Worm (Caenorhabditis elegans): ENCODE results near the gene F59A1.18.

Gene F59A1.18

DNA sequence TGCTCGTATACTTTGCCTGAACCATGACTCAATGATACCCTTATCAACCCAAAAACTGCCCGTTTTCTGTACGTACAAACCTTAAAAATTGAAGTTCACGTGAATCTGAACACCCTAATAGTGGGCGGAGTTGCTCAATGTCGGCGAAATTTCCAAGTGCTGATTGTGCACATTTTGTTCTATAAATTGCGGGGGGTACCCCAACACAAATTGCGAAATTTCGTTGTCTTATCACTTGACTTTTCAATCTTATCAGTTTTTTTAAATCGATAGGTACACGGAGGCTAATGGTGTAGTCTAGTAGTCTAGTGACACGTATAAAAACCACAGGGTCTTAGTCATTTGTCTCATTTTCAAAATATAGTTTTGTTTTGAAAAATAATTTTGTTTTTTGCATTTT lies 27.5 kb downstream of the F59A1.18 start, which contains the start of gene fbxa-108 (continued):
- no peak for TF ChIP-seq madf-5 (GFP tag; IDR thresholded peaks at IDR 0.05)
- TF ChIP-seq nhr-77 (tag; optimal IDR thresholded peaks at IDR 0.05) = peak; percentile 90
- TF ChIP-seq T20F7.1 (GFP tag; optimal IDR thresholded peaks at IDR 0.05) = no peak
- no peak for TF ChIP-seq set-16 (GFP tag; IDR thresholded peaks at IDR 0.05)
- TF ChIP-seq nhr-237 (tag; optimal IDR thresholded peaks at IDR 0.05) = no peak
- TF ChIP-seq ZK337.2 (GFP tag; IDR thresholded peaks at IDR 0.05) = no peak
- no peak for TF ChIP-seq gei-8 (GFP tag; optimal IDR thresholded peaks at IDR 0.05)
- peak; percentile 16 for TF ChIP-seq lin-13 (GFP tag; optimal IDR thresholded peaks at IDR 0.05)
- TF ChIP-seq nhr-102 (tag; optimal IDR thresholded peaks at IDR 0.05) = peak; percentile 78
- TF ChIP-seq daf-12 (tag; optimal IDR thresholded peaks at IDR 0.05) = no peak
- TF ChIP-seq unc-62 (GFP tag; optimal IDR thresholded peaks at IDR 0.05 in 1 of 2) = no peak
- TF ChIP-seq unc-62 (tag; optimal IDR thresholded peaks at IDR 0.05) = no peak
- no peak for TF ChIP-seq R02D3.7 (tag; optimal IDR thresholded peaks at IDR 0.05)
- TF ChIP-seq Y75B8A.6 (GFP tag; IDR thresholded peaks at IDR 0.05) = no peak
- TF ChIP-seq ceh-28 (tag; optimal IDR thresholded peaks at IDR 0.05) = no peak
- no peak for TF ChIP-seq unc-130 (GFP tag; optimal IDR thresholded peaks at IDR 0.05)
- TF ChIP-seq duxl-1 (tag; optimal IDR thresholded peaks at IDR 0.05; ENCODE audit: poor library complexity) = no peak
- no peak for TF ChIP-seq spr-3 (GFP tag; optimal IDR thresholded peaks at IDR 0.05)
- TF ChIP-seq lin-38 (GFP tag; IDR thresholded peaks at IDR 0.05) = no peak
- TF ChIP-seq jun-1 (tag; optimal IDR thresholded peaks at IDR 0.05) = peak; percentile 47
- peak in 1 of 2 experiments; percentile 64 for TF ChIP-seq daf-16 (GFP tag; optimal IDR thresholded peaks at IDR 0.05)
- TF ChIP-seq daf-16 (tag; optimal IDR thresholded peaks at IDR 0.05) = peak; percentile 96
- peak; percentile 85 for TF ChIP-seq php-3 (GFP tag; IDR thresholded peaks at IDR 0.05)
- no peak for TF ChIP-seq nhr-41 (GFP tag; IDR thresholded peaks at IDR 0.05)
- TF ChIP-seq lsy-2 (tag; optimal IDR thresholded peaks at IDR 0.05) = peak in 1 of 2 experiments; percentile 44
- TF ChIP-seq lir-3 (tag; optimal IDR thresholded peaks at IDR 0.05) = no peak
- TF ChIP-seq pha-4 (GFP tag; IDR thresholded peaks at IDR 0.05) = no peak; the same call in 1 of the 2 replicates
- no peak for TF ChIP-seq pha-4 (tag; optimal IDR thresholded peaks at IDR 0.05)
- TF ChIP-seq T26A8.4 (GFP tag; IDR thresholded peaks at IDR 0.05) = no peak
- TF ChIP-seq nhr-111 (GFP tag; optimal IDR thresholded peaks at IDR 0.05) = no peak
- no peak for TF ChIP-seq F10B5.3 (tag; optimal IDR thresholded peaks at IDR 0.05)
- no peak for TF ChIP-seq dpl-1 (GFP tag; optimal IDR thresholded peaks at IDR 0.05)
- TF ChIP-seq dmd-8 (GFP tag; IDR thresholded peaks at IDR 0.05) = no peak
- TF ChIP-seq mes-2 (tag; optimal IDR thresholded peaks at IDR 0.05; ENCODE audit: poor library complexity, severe bottlenecking) = peak; percentile 43
- TF ChIP-seq hlh-30 (tag; optimal IDR thresholded peaks at IDR 0.05; ENCODE audit: insufficient read depth) = peak; percentile 46
- TF ChIP-seq lin-39 (tag; optimal IDR thresholded peaks at IDR 0.05) = no peak
- no peak for TF ChIP-seq ceh-32 (tag; optimal IDR thresholded peaks at IDR 0.05; ENCODE audit: poor library complexity)
- no peak for TF ChIP-seq tag-97 (GFP tag; IDR thresholded peaks at IDR 0.05)
- TF ChIP-seq mxl-2 (GFP tag; conservative IDR thresholded peaks at IDR 0.05) = peak; percentile 87
- peak; percentile 64; the same call in 1 of the 2 replicates for TF ChIP-seq tra-1 (GFP tag; IDR thresholded peaks at IDR 0.05)
- TF ChIP-seq ctbp-1 (GFP tag; IDR thresholded peaks at IDR 0.05) = no peak
- no peak for TF ChIP-seq ceh-62 (tag; optimal IDR thresholded peaks at IDR 0.05)
- TF ChIP-seq fos-1 (tag; optimal IDR thresholded peaks at IDR 0.05) = no peak
- TF ChIP-seq nhr-48 (tag; optimal IDR thresholded peaks at IDR 0.05) = peak; percentile 91
- peak; percentile 89 for TF ChIP-seq hlh-11 (tag; optimal IDR thresholded peaks at IDR 0.05)
- no peak for TF ChIP-seq skn-1 (tag; optimal IDR thresholded peaks at IDR 0.05)
- no peak for TF ChIP-seq lin-15B (tag; optimal IDR thresholded peaks at IDR 0.05)
- no peak for TF ChIP-seq mdt-29 (GFP tag; IDR thresholded peaks at IDR 0.05)
- no peak for TF ChIP-seq saeg-2 (GFP tag; IDR thresholded peaks at IDR 0.05)
- TF ChIP-seq dmd-9 (GFP tag; IDR thresholded peaks at IDR 0.05) = no peak
- TF ChIP-seq mep-1 (tag; optimal IDR thresholded peaks at IDR 0.05) = peak; percentile 56
- TF ChIP-seq egl-27 (tag; optimal IDR thresholded peaks at IDR 0.05) = no peak

Data from whole organism, L4 larva.